Worm (Caenorhabditis elegans): ENCODE results near the gene C09E9.1.

DNA sequence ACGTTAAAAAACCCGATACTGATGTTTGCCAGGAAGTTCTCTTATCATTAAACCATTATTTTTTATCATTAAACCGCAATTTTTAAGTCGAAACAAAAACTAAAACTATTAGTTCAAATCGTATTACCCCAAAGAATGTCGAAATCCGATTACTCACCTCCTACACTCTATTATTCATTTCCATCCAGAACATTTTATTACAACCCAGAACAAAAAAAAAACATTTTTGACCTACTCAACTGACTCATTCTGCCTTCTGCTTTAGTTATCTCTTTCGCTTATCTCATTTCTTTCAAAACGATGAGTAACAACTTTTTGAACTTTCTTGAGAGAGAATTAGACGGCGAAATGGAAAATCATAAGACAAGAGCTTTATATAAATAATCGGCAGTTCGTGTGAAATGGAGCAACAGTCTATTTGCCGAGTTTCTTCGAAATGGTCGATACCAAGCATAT is 46.0 kb upstream of the C09E9.1 start, which contains the start of gene W09G12.7:
- TF ChIP-seq ref-1 (GFP tag; conservative IDR thresholded peaks at IDR 0.05) = no peak
- TF ChIP-seq tab-1 (GFP tag; IDR thresholded peaks at IDR 0.05) = no peak
- no peak for TF ChIP-seq flt-1 (GFP tag; IDR thresholded peaks at IDR 0.05)

Data from whole organism, midembryonic.